Worm (Caenorhabditis elegans) whole organism, midembryonic: ENCODE measurements around the gene erfa-1.

Experiments used
- T22C8.4 ChIP-seq: fragments of 200-800 bp; sonication (Bioruptor generic); IDR thresholded peaks from 2 replicates; pipeline ENCODE4 v1.3.6; 2022; ENCODE audit warnings: missing genetic modification characterization, missing compliant biosample characterization
- cog-1 ChIP-seq: sonication (generic microtip); optimal IDR thresholded peaks from 2 replicates; lab custom pipeline; 2016; ENCODE audit warnings: missing genetic modification characterization, missing compliant biosample characterization
- flt-1 ChIP-seq: fragments of 200-800 bp; sonication (Bioruptor generic); IDR thresholded peaks from 2 replicates; pipeline ENCODE4 v1.3.6; 2022; ENCODE audit warnings: missing genetic modification characterization, missing compliant biosample characterization
- klf-2 ChIP-seq: fragments of 200-800 bp; sonication (Bioruptor generic); conservative IDR thresholded peaks from 2 replicates; pipeline ENCODE4 v1.3.6; 2022; ENCODE audit warnings: missing genetic modification reagents, missing genetic modification characterization, missing compliant biosample characterization
- med-1 ChIP-seq: sonication (generic microtip); optimal IDR thresholded peaks from 2 replicates; lab custom pipeline; 2017; ENCODE audit warnings: missing genetic modification characterization, mild to moderate bottlenecking, missing compliant biosample characterization, antibody characterized with exemption, missing genetic modification reagents; ENCODE audit not compliant: insufficient read depth
- ref-1 ChIP-seq: fragments of 200-800 bp; sonication (Bioruptor generic); conservative IDR thresholded peaks from 2 replicates; pipeline ENCODE4 v1.3.6; 2022; ENCODE audit warnings: missing genetic modification reagents, missing genetic modification characterization, missing compliant biosample characterization
- tab-1 ChIP-seq: fragments of 200-800 bp; sonication (Bioruptor generic); IDR thresholded peaks from 2 replicates; pipeline ENCODE4 v1.3.6; 2022; ENCODE audit warnings: missing genetic modification characterization, missing compliant biosample characterization
- ztf-23 ChIP-seq: fragments of 200-800 bp; sonication (Bioruptor generic); IDR thresholded peaks from 2 replicates; pipeline ENCODE4 v1.3.6; 2022; ENCODE audit warnings: missing genetic modification reagents, missing genetic modification characterization, missing compliant biosample characterization
- ztf-29 ChIP-seq: fragments of 200-800 bp; sonication (Bioruptor generic); IDR thresholded peaks from 2 replicates; pipeline ENCODE4 v1.3.6; 2022; ENCODE audit warnings: missing genetic modification reagents, missing genetic modification characterization, missing compliant biosample characterization

ce11 chrV:6441613-6442012 is 7.7 kb downstream of the erfa-1 start, which contains the start of gene T05H4.15:
- TF ChIP-seq flt-1 (GFP tag; lab: Robert Waterston, UW) (no peak), ref-1 (no peak), cog-1 (no peak), T22C8.4 (no peak), ztf-29 (no peak), tab-1 (no peak), med-1 (GFP tag; lab: Kevin White, UChicago) (no peak), klf-2 (GFP tag; lab: Robert Waterston, UW) (no peak), ztf-23 (no peak)
